Worm (Caenorhabditis elegans) whole organism, early embryonic: ENCODE results near the gene pyp-1.

Experiments used
- ama-1 ChIP-seq: fragments of 150-350 bp; optimal IDR thresholded peaks from 2 replicates; lab custom pipeline; 2014
- ceh-13 ChIP-seq: fragments of 200-800 bp; sonication (Bioruptor generic); optimal IDR thresholded peaks from 2 replicates; lab custom pipeline; 2018; ENCODE audit warnings: mild to moderate bottlenecking, missing genetic modification characterization, missing compliant biosample characterization
- hmbx-1 ChIP-seq: sonication (generic microtip); optimal IDR thresholded peaks from 2 replicates; lab custom pipeline; 2016; ENCODE audit warnings: mild to moderate bottlenecking, missing genetic modification characterization, missing compliant biosample characterization
- pes-1 ChIP-seq: fragments of 200-800 bp; sonication (Bioruptor generic); IDR thresholded peaks from 2 replicates; pipeline ENCODE4 v1.3.6; 2022; ENCODE audit warnings: missing genetic modification reagents, missing genetic modification characterization, missing compliant biosample characterization
- tbx-37 ChIP-seq: fragments of 200-800 bp; sonication (Bioruptor generic); conservative IDR thresholded peaks from 2 replicates; pipeline ENCODE4 v1.3.6; 2022; ENCODE audit warnings: missing genetic modification reagents, missing genetic modification characterization, missing compliant biosample characterization

DNA sequence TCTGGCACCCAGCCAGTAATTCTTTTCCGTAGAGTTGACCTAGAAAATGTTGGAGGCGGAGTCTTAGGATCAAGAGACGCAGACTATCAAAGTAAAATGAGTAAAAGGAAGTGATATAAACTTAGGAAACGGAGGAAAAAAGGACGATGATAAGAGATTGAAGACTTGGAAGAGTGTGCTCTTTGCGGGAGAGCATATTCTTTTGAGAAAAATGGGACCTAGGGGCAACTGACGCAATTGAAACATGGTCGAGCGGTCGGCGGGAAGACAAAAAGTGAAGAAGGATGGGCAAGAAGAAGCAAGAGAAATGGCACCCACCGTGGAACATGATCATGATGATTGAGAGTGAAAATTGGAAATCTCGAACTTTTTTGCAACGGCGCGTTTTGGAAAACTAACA is 50.7 kb downstream of the pyp-1 start:
- no peak for TF ChIP-seq hmbx-1 (tag; lab: Kevin White, UChicago)
- no peak for TF ChIP-seq tbx-37 (GFP tag; lab: Robert Waterston, UW)
- TF ChIP-seq pes-1 (GFP tag; lab: Robert Waterston, UW): no peak
- TF ChIP-seq ceh-13: no peak
- no peak for TF ChIP-seq ama-1 (lab: Kevin White, UChicago)
